Worm (Caenorhabditis elegans) whole organism, midembryonic: ENCODE data around the gene C15H9.3.

Source experiments
- flt-1 ChIP-seq: fragments of 200-800 bp; sonication (Bioruptor generic); IDR thresholded peaks from 2 replicates; pipeline ENCODE4 v1.3.6; 2022; ENCODE audit warnings: missing genetic modification characterization, missing compliant biosample characterization
- med-1 ChIP-seq: sonication (generic microtip); optimal IDR thresholded peaks from 2 replicates; lab custom pipeline; 2017; ENCODE audit warnings: missing genetic modification characterization, mild to moderate bottlenecking, missing compliant biosample characterization, antibody characterized with exemption, missing genetic modification reagents; ENCODE audit not compliant: insufficient read depth
- tab-1 ChIP-seq: fragments of 200-800 bp; sonication (Bioruptor generic); IDR thresholded peaks from 2 replicates; pipeline ENCODE4 v1.3.6; 2022; ENCODE audit warnings: missing genetic modification characterization, missing compliant biosample characterization
- ztf-29 ChIP-seq: fragments of 200-800 bp; sonication (Bioruptor generic); IDR thresholded peaks from 2 replicates; pipeline ENCODE4 v1.3.6; 2022; ENCODE audit warnings: missing genetic modification reagents, missing genetic modification characterization, missing compliant biosample characterization

ce11 chrX:6107962-6108361 lies 7.6 kb upstream of the C15H9.3 start:
- no peak for TF ChIP-seq med-1 (GFP tag; lab: Kevin White, UChicago)
- no peak for TF ChIP-seq ztf-29 (GFP tag; lab: Robert Waterston, UW)
- TF ChIP-seq flt-1 (GFP tag; lab: Robert Waterston, UW) = no peak
- no peak for TF ChIP-seq tab-1 (GFP tag; lab: Robert Waterston, UW)
